Fruit fly (Drosophila melanogaster) whole organism, embryonic: ENCODE data around the gene CG12112.

Experiments
- Adf1 ChIP-seq: fragments of 200-800 bp; sonication (Bioruptor generic); IDR thresholded peaks from 2 replicates; pipeline ENCODE4 v1.3.6; 2022; ENCODE audit warnings: missing biosample characterization, missing genetic modification characterization
- Aef1 ChIP-seq: fragments of 200-800 bp; sonication (Bioruptor generic); IDR thresholded peaks from 3 replicates; pipeline ENCODE4 v1.3.6; 2022; ENCODE audit warnings: missing biosample characterization, missing genetic modification characterization
- CG10147 ChIP-seq: fragments of 200-800 bp; sonication (Bioruptor generic); optimal IDR thresholded peaks from 2 replicates; lab custom pipeline; 2019; ENCODE audit warnings: missing biosample characterization, mild to moderate bottlenecking, missing genetic modification characterization, moderate library complexity
- CG10267 ChIP-seq: fragments of 200-800 bp; sonication (Bioruptor generic); optimal IDR thresholded peaks from 2 replicates; lab custom pipeline; 2018; ENCODE audit warnings: missing biosample characterization, mild to moderate bottlenecking, missing genetic modification characterization, moderate library complexity
- CG10366 ChIP-seq: fragments of 200-800 bp; sonication (Bioruptor generic); IDR thresholded peaks from 2 replicates; pipeline ENCODE4 v1.3.6; 2022; ENCODE audit warnings: missing biosample characterization, missing genetic modification characterization
- CG10565 ChIP-seq: fragments of 200-800 bp; sonication (Bioruptor generic); optimal IDR thresholded peaks from 3 replicates; lab custom pipeline; 2016; ENCODE audit warnings: missing biosample characterization, mild to moderate bottlenecking, missing genetic modification characterization
- CG10979 ChIP-seq: fragments of 200-800 bp; sonication (Bioruptor generic); optimal IDR thresholded peaks from 2 replicates; lab custom pipeline; 2018; ENCODE audit warnings: missing biosample characterization, mild to moderate bottlenecking, missing genetic modification characterization, moderate library complexity
- CG11247 ChIP-seq: fragments of 200-800 bp; sonication (Bioruptor generic); IDR thresholded peaks from 2 replicates; pipeline ENCODE4 v1.3.6; 2022; ENCODE audit warnings: missing biosample characterization, missing genetic modification characterization
- CG13296 ChIP-seq: fragments of 200-800 bp; sonication (Bioruptor generic); optimal IDR thresholded peaks from 3 replicates; lab custom pipeline; 2018; ENCODE audit warnings: missing biosample characterization, mild to moderate bottlenecking, missing genetic modification characterization
- CG13424 ChIP-seq: fragments of 200-800 bp; sonication (Bioruptor generic); optimal IDR thresholded peaks from 2 replicates; lab custom pipeline; 2019; ENCODE audit warnings: missing biosample characterization, mild to moderate bottlenecking, missing genetic modification characterization, moderate library complexity
- CG14441 ChIP-seq: fragments of 200-800 bp; sonication (Bioruptor generic); IDR thresholded peaks from 2 replicates; pipeline ENCODE4 v1.3.6; 2022; ENCODE audit warnings: missing biosample characterization, missing genetic modification characterization
- CG14667 ChIP-seq: fragments of 200-800 bp; sonication (Bioruptor generic); IDR thresholded peaks from 2 replicates; pipeline ENCODE4 v1.3.6; 2022; ENCODE audit warnings: missing biosample characterization, missing genetic modification characterization
- CG15514 ChIP-seq: fragments of 200-800 bp; sonication (Bioruptor generic); optimal IDR thresholded peaks from 3 replicates; lab custom pipeline; 2017; ENCODE audit warnings: missing biosample characterization, missing genetic modification characterization, mild to moderate bottlenecking, moderate library complexity, missing genetic modification reagents
- CG15696 ChIP-seq: fragments of 200-800 bp; sonication (Bioruptor generic); optimal IDR thresholded peaks from 2 replicates; lab custom pipeline; 2019; ENCODE audit warnings: missing biosample characterization, mild to moderate bottlenecking, missing genetic modification characterization, moderate library complexity
- CG17361 ChIP-seq: fragments of 200-800 bp; sonication (Bioruptor generic); IDR thresholded peaks from 3 replicates; pipeline ENCODE4 v1.3.6; 2022; ENCODE audit warnings: missing biosample characterization, missing genetic modification characterization
- CG17385 ChIP-seq: fragments of 200-800 bp; sonication (Bioruptor generic); optimal IDR thresholded peaks from 3 replicates; lab custom pipeline; 2018; ENCODE audit warnings: missing biosample characterization, mild to moderate bottlenecking, missing genetic modification characterization
- CG2678 ChIP-seq: fragments of 200-800 bp; sonication (Bioruptor generic); optimal IDR thresholded peaks from 3 replicates; lab custom pipeline; 2019; ENCODE audit warnings: missing biosample characterization, mild to moderate bottlenecking, missing genetic modification characterization, moderate library complexity
- CG3163 ChIP-seq: fragments of 200-800 bp; sonication (Bioruptor generic); optimal IDR thresholded peaks from 3 replicates; lab custom pipeline; 2016; ENCODE audit warnings: missing biosample characterization, missing genetic modification characterization
- CG3726 ChIP-seq: fragments of 200-800 bp; sonication (Bioruptor generic); IDR thresholded peaks from 3 replicates; pipeline ENCODE4, ENCODE4 v1.3.6; 2022; ENCODE audit warnings: missing biosample characterization, missing genetic modification characterization
- CG4328 ChIP-seq: fragments of 200-800 bp; sonication (Bioruptor generic); optimal IDR thresholded peaks from 3 replicates; lab custom pipeline; 2017; ENCODE audit warnings: missing biosample characterization, missing genetic modification reagents, missing genetic modification characterization
- CG4424 ChIP-seq: fragments of 200-800 bp; sonication (Bioruptor generic); optimal IDR thresholded peaks from 3 replicates; lab custom pipeline; 2016; ENCODE audit warnings: missing biosample characterization, missing genetic modification characterization
- CG6254 ChIP-seq: fragments of 200-800 bp; sonication (Bioruptor generic); optimal IDR thresholded peaks from 3 replicates; lab custom pipeline; 2017; ENCODE audit warnings: mild to moderate bottlenecking, missing biosample characterization, missing genetic modification reagents, missing genetic modification characterization
- CG6854 ChIP-seq: fragments of 200-800 bp; sonication (Bioruptor generic); optimal IDR thresholded peaks from 3 replicates; lab custom pipeline; 2017; ENCODE audit warnings: missing biosample characterization, mild to moderate bottlenecking, missing genetic modification characterization
- CG8924 ChIP-seq: fragments of 200-800 bp; optimal IDR thresholded peaks from 3 replicates; lab custom pipeline; 2019; ENCODE audit warnings: missing biosample characterization, mild to moderate bottlenecking, missing genetic modification characterization, moderate library complexity
- CrebB ChIP-seq: fragments of 200-800 bp; sonication (Bioruptor generic); optimal IDR thresholded peaks from 3 replicates; lab custom pipeline; 2018; ENCODE audit warnings: missing biosample characterization, mild to moderate bottlenecking, missing genetic modification characterization
- ERR ChIP-seq: fragments of 200-800 bp; sonication (Bioruptor generic); optimal IDR thresholded peaks from 2 replicates; lab custom pipeline; 2016; ENCODE audit warnings: missing biosample characterization, missing genetic modification characterization
- H15 ChIP-seq: fragments of 200-800 bp; sonication (Bioruptor generic); IDR thresholded peaks from 3 replicates; pipeline ENCODE4 v1.3.6; 2022; ENCODE audit warnings: missing biosample characterization, missing genetic modification characterization
- Nf-YB ChIP-seq: fragments of 200-800 bp; sonication (Bioruptor generic); optimal IDR thresholded peaks from 3 replicates; lab custom pipeline; 2019; ENCODE audit warnings: missing biosample characterization, mild to moderate bottlenecking, missing genetic modification characterization, moderate library complexity
- Sox100B ChIP-seq: fragments of 200-800 bp; sonication (Bioruptor generic); optimal IDR thresholded peaks from 3 replicates; lab custom pipeline; 2018; ENCODE audit warnings: missing biosample characterization, mild to moderate bottlenecking, missing genetic modification characterization
- cas ChIP-seq: fragments of 200-800 bp; sonication (Bioruptor generic); IDR thresholded peaks from 2 replicates; pipeline ENCODE4 v1.3.6; 2022; ENCODE audit warnings: missing biosample characterization, missing genetic modification characterization
- dysf ChIP-seq: fragments of 200-800 bp; sonication (Bioruptor generic); IDR thresholded peaks from 3 replicates; pipeline ENCODE4 v1.3.6; 2022; ENCODE audit warnings: missing biosample characterization, missing genetic modification characterization
- ewg ChIP-seq: fragments of 200-800 bp; sonication (Bioruptor generic); optimal IDR thresholded peaks from 3 replicates; lab custom pipeline; 2017; ENCODE audit warnings: mild to moderate bottlenecking, missing biosample characterization, missing genetic modification reagents, missing genetic modification characterization
- exex ChIP-seq: fragments of 200-800 bp; sonication (Bioruptor generic); optimal IDR thresholded peaks from 4 replicates; lab custom pipeline; 2018; ENCODE audit warnings: missing biosample characterization, mild to moderate bottlenecking, missing genetic modification characterization, moderate library complexity
- gce ChIP-seq: fragments of 200-800 bp; sonication (Bioruptor generic); IDR thresholded peaks from 3 replicates; pipeline ENCODE4 v1.3.6; 2022; ENCODE audit warnings: missing biosample characterization, missing genetic modification characterization
- gcm ChIP-seq: fragments of 200-800 bp; sonication (Bioruptor generic); optimal IDR thresholded peaks from 2 replicates; lab custom pipeline; 2019; ENCODE audit warnings: missing biosample characterization, mild to moderate bottlenecking, missing genetic modification characterization, moderate library complexity
- gcm2 ChIP-seq: fragments of 200-800 bp; sonication (Bioruptor generic); optimal IDR thresholded peaks from 2 replicates; lab custom pipeline; 2016; ENCODE audit warnings: missing biosample characterization, missing genetic modification characterization
- grau ChIP-seq: fragments of 200-800 bp; optimal IDR thresholded peaks from 3 replicates; lab custom pipeline; 2019; ENCODE audit warnings: missing biosample characterization, mild to moderate bottlenecking, missing genetic modification characterization, moderate library complexity
- gsb ChIP-seq: fragments of 200-800 bp; sonication (Bioruptor generic); IDR thresholded peaks from 2 replicates; pipeline ENCODE4 v1.3.6; 2022; ENCODE audit warnings: missing biosample characterization, missing genetic modification characterization
- hkb ChIP-seq, 2 experiments: fragments of 200-800 bp in 1 of 2; fragments of >200 bp in 1 of 2; sonication (Bioruptor generic) in 1 of 2; IDR thresholded peaks in 1 of 2; optimal IDR thresholded peaks in 1 of 2; 2 replicates each; pipeline versions ENCODE4 v1.3.6 to Lab custom; 2017 to 2022; ENCODE audit warnings: missing biosample characterization in 1 of 2, missing genetic modification characterization in 1 of 2
- pan ChIP-seq, 4 experiments: fragments of >200 bp in 3 of 4; fragments of 200-800 bp in 1 of 4; sonication (Bioruptor generic) in 1 of 4; optimal IDR thresholded peaks in 3 of 4; IDR thresholded peaks in 1 of 4; 2 replicates each; pipeline versions ENCODE4 v1.3.6 to Lab custom; 2017 to 2022; ENCODE audit warnings: missing biosample characterization in 2 of 4, missing genetic modification characterization in 2 of 4, mixed read lengths in 1 of 4
- pum ChIP-seq: fragments of 200-800 bp; sonication (Bioruptor generic); optimal IDR thresholded peaks from 2 replicates; lab custom pipeline; 2016; ENCODE audit warnings: missing biosample characterization, missing genetic modification characterization
- sens-2 ChIP-seq: fragments of 200-800 bp; sonication (Bioruptor generic); IDR thresholded peaks from 2 replicates; pipeline ENCODE4 v1.3.6; 2022; ENCODE audit warnings: missing biosample characterization, missing genetic modification characterization
- sima ChIP-seq: fragments of 200-800 bp; sonication (Bioruptor generic); optimal IDR thresholded peaks from 2 replicates; lab custom pipeline; 2016; ENCODE audit warnings: missing biosample characterization, missing genetic modification characterization
- slbo ChIP-seq: fragments of 200-800 bp; sonication (Bioruptor generic); IDR thresholded peaks from 2 replicates; pipeline ENCODE4 v1.3.6; 2022; ENCODE audit warnings: missing biosample characterization, missing genetic modification characterization
- sqz ChIP-seq: fragments of 200-800 bp; sonication (Bioruptor generic); optimal IDR thresholded peaks from 3 replicates; lab custom pipeline; 2018; ENCODE audit warnings: missing biosample characterization, mild to moderate bottlenecking, missing genetic modification characterization
- tio ChIP-seq: fragments of 200-800 bp; sonication (Bioruptor generic); optimal IDR thresholded peaks from 2 replicates; lab custom pipeline; 2017; ENCODE audit warnings: missing biosample characterization, missing genetic modification characterization, inconsistent platforms
- trem ChIP-seq: fragments of 200-800 bp; optimal IDR thresholded peaks from 3 replicates; lab custom pipeline; 2019; ENCODE audit warnings: missing biosample characterization, mild to moderate bottlenecking, missing genetic modification characterization, moderate library complexity
- ttk ChIP-seq: fragments of 200-800 bp; sonication (Bioruptor generic); IDR thresholded peaks from 2 replicates; pipeline ENCODE4 v2.1.2; 2022; ENCODE audit warnings: missing biosample characterization, missing genetic modification characterization
- vvl ChIP-seq: fragments of 200-800 bp; sonication (Bioruptor generic); IDR thresholded peaks from 2 replicates; pipeline ENCODE4 v1.3.6; 2022; ENCODE audit warnings: missing biosample characterization, missing genetic modification characterization

The CG12112 gene

DNA sequence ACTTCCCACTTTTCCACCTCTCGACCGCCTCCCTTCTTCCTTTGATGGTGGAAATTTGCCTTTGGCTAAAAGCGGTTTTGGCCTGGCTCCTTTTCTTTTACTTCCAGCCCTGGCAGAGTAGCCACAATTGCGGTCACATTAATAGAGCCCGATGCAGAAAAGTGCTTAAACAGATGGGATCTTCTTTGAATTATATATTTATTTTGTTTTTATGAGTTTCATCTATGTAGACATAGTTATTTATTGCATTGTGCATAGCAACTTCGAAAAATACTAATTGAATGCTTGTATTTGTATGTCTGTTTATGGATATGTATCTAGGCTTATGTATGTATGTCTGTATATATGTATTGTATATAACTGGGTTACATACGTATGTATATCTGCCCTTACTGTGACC is 18.0 kb downstream of the CG12112 start (continued):
- TF ChIP-seq CG3726 (GFP tag; lab: Robert Waterston, UW) (0 out of 3 replicates have a peak, but pooled peaks have one; percentile 23), CG3163 (GFP tag; lab: Kevin White, UChicago) (no peak), cas (GFP tag; lab: Robert Waterston, UW) (no peak), gcm2 (GFP tag; lab: Kevin White, UChicago) (no peak), CG17385 (peak; percentile 54), CG10979 (tag; lab: Kevin White, UChicago) (peak; percentile 27), CG15514 (GFP tag; lab: Kevin White, UChicago) (peak; percentile 58), gsb (GFP tag; lab: Robert Waterston, UW) (peak; percentile 42; the same call in 1 of the 2 replicates), gce (GFP tag; lab: Robert Waterston, UW) (0 out of 3 replicates have a peak, but pooled peaks have one; percentile 39), ewg (GFP tag; lab: Kevin White, UChicago) (peak; percentile 4), CG17361 (GFP tag; lab: Robert Waterston, UW) (0 out of 3 replicates have a peak, but pooled peaks have one; percentile 31), hkb (optimal IDR thresholded peaks at IDR 0.05; lab: Kevin White, UChicago) (no peak), hkb (GFP tag; IDR thresholded peaks at IDR 0.05; lab: Robert Waterston, UW) (peak; percentile 74), exex (tag; lab: Kevin White, UChicago) (peak; percentile 21), CG2678 (tag; lab: Kevin White, UChicago) (peak; percentile 84), Adf1 (GFP tag; lab: Robert Waterston, UW) (peak; percentile 18; the same call in 1 of the 2 replicates), trem (no peak), CG10267 (tag; lab: Kevin White, UChicago) (peak; percentile 38), Aef1 (GFP tag; lab: Robert Waterston, UW) (peak; percentile 30; the same call in 1 of the 3 replicates), H15 (GFP tag; lab: Robert Waterston, UW) (0 out of 3 replicates have a peak, but pooled peaks have one; percentile 27), sens-2 (GFP tag; lab: Robert Waterston, UW) (no peak), vvl (peak; percentile 64), CG15696 (tag; lab: Kevin White, UChicago) (no peak), slbo (peak; percentile 66), CG10366 (GFP tag; lab: Robert Waterston, UW) (peak; percentile 56), pan (optimal IDR thresholded peaks at IDR 0.05; lab: Kevin White, UChicago) (no peak), pan (GFP tag; optimal IDR thresholded peaks at IDR 0.05 in 1 of 2, IDR thresholded peaks at IDR 0.05 in 1 of 2) (peak in 1 of 2 experiments; percentile 67), gcm (GFP tag; lab: Kevin White, UChicago) (peak; percentile 13), CG13296 (GFP tag; lab: Kevin White, UChicago) (peak; percentile 44), sqz (GFP tag; lab: Kevin White, UChicago) (peak; percentile 0), sima (no peak), ERR (no peak), CG11247 (GFP tag; lab: Robert Waterston, UW) (peak; percentile 36; the same call in 1 of the 2 replicates), CG10147 (GFP tag; lab: Kevin White, UChicago) (peak; percentile 83), pum (GFP tag; lab: Kevin White, UChicago) (peak; percentile 10), CG10565 (no peak), grau (peak; percentile 76), ttk (GFP tag; lab: Robert Waterston, UW) (peak; percentile 46; the same call in 1 of the 2 replicates), Nf-YB (GFP tag; lab: Kevin White, UChicago) (peak; percentile 27), dysf (GFP tag; lab: Robert Waterston, UW) (peak; percentile 64; the same call in 2 of the 3 replicates), CG14667 (GFP tag; lab: Robert Waterston, UW) (0 out of 2 replicates have a peak, but pooled peaks have one; percentile 17), CG14441 (GFP tag; lab: Robert Waterston, UW) (peak; percentile 58), Sox100B (GFP tag; lab: Kevin White, UChicago) (peak; percentile 16), CG8924 (tag; lab: Kevin White, UChicago) (peak; percentile 51), CG4424 (GFP tag; lab: Kevin White, UChicago) (peak; percentile 35), tio (peak; percentile 24), CG6854 (GFP tag; lab: Kevin White, UChicago) (peak; percentile 62), CG13424 (tag; lab: Kevin White, UChicago) (peak; percentile 60), CG6254 (no peak), CrebB (tag; lab: Kevin White, UChicago) (peak; percentile 31), CG4328 (GFP tag; lab: Kevin White, UChicago) (no peak)
